Worm (Caenorhabditis elegans) whole organism, midembryonic: ENCODE measurements around the gene srd-16.

Experiments used
- tab-1 ChIP-seq: fragments of 200-800 bp; sonication (Bioruptor generic); IDR thresholded peaks from 2 replicates; pipeline ENCODE4 v1.3.6; 2022; ENCODE audit warnings: missing genetic modification characterization, missing compliant biosample characterization
- ztf-29 ChIP-seq: fragments of 200-800 bp; sonication (Bioruptor generic); IDR thresholded peaks from 2 replicates; pipeline ENCODE4 v1.3.6; 2022; ENCODE audit warnings: missing genetic modification reagents, missing genetic modification characterization, missing compliant biosample characterization

Gene srd-16

DNA sequence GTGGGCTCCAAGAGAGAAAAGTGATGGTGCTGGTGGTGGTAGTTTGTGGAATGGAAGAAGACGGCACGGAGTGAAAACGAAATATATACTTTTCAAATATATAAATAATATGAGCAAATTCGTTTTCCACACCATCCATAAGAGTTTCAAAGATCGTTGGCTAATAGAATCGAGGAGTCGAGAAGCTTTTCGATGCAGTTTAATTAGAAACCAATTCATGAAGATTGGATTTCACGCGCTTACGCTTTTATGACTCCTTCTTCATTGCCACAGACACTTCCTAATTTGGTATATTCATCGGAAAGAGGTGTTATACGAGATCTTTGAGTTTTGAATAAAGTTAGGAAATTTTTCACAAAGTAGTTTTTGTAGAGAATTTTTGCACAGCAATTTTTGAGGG lies 49.2 kb downstream of the srd-16 start:
- TF ChIP-seq tab-1 (GFP tag; lab: Robert Waterston, UW) (peak; percentile 47; the same call in 1 of the 2 replicates), ztf-29 (GFP tag; lab: Robert Waterston, UW) (no peak)
